Worm (Caenorhabditis elegans): ENCODE data around the gene ptr-1.

The ptr-1 gene

ce11 chrV:9165073-9165699, 16.3 kb downstream of the ptr-1 start, which contains the start of gene col-10:
TSS of gene col-10 (minus strand) at chrV:9165307.
- TF ChIP-seq npax-4 (tag; optimal IDR thresholded peaks at IDR 0.05) (no peak), fkh-6 (tag; optimal IDR thresholded peaks at IDR 0.05) (no peak), Y22D7AL.16 (tag; optimal IDR thresholded peaks at IDR 0.05) (no peak), dmd-4 (tag; optimal IDR thresholded peaks at IDR 0.05; ENCODE audit: borderline replicate concordance) (no peak), ztf-16 (tag; optimal IDR thresholded peaks at IDR 0.05) (no peak), elt-2 (tag; optimal IDR thresholded peaks at IDR 0.05) (no peak), hlh-13 (GFP tag; optimal IDR thresholded peaks at IDR 0.05) (no peak)

- TF ChIP-seq ceh-19 (GFP tag; optimal IDR thresholded peaks at IDR 0.05) (no peak), ceh-45 (GFP tag; IDR thresholded peaks at IDR 0.05) (no peak), elt-4 (tag; optimal IDR thresholded peaks at IDR 0.05) (no peak), K09A11.1 (tag; optimal IDR thresholded peaks at IDR 0.05; ENCODE audit: insufficient read depth) (no peak), ceh-24 (tag; optimal IDR thresholded peaks at IDR 0.05) (no peak), syd-9 (tag; optimal IDR thresholded peaks at IDR 0.05) (no peak), odd-2 (tag; optimal IDR thresholded peaks at IDR 0.05) (no peak), dve-1 (tag; optimal IDR thresholded peaks at IDR 0.05) (no peak), ztf-16 (tag; optimal IDR thresholded peaks at IDR 0.05) (no peak), ceh-18 (tag; optimal IDR thresholded peaks at IDR 0.05) (no peak), dmd-4 (tag; optimal IDR thresholded peaks at IDR 0.05; ENCODE audit: borderline replicate concordance) (no peak), ref-2 (tag; optimal IDR thresholded peaks at IDR 0.05) (no peak), gmeb-2 (tag; optimal IDR thresholded peaks at IDR 0.05) (no peak)
Observed at ce11 chrV:9163897-9164296, 17.6 kb downstream of the ptr-1 start.

- TF ChIP-seq unc-42 (tag; optimal IDR thresholded peaks at IDR 0.05) (no peak), fax-1 (tag; optimal IDR thresholded peaks at IDR 0.05) (no peak), ref-2 (tag; optimal IDR thresholded peaks at IDR 0.05) (no peak), dmd-4 (tag; optimal IDR thresholded peaks at IDR 0.05; ENCODE audit: borderline replicate concordance) (no peak), ceh-2 (tag; optimal IDR thresholded peaks at IDR 0.05) (no peak), pag-3 (tag; optimal IDR thresholded peaks at IDR 0.05; ENCODE audit: borderline replicate concordance) (no peak), pqm-1 (tag; optimal IDR thresholded peaks at IDR 0.05) (no peak), ztf-16 (tag; optimal IDR thresholded peaks at IDR 0.05) (no peak), nhr-232 (tag; optimal IDR thresholded peaks at IDR 0.05) (no peak), ceh-14 (tag; optimal IDR thresholded peaks at IDR 0.05) (no peak), lim-6 (tag; optimal IDR thresholded peaks at IDR 0.05) (no peak), ceh-6 (GFP tag; optimal IDR thresholded peaks at IDR 0.05) (no peak), syd-9 (tag; optimal IDR thresholded peaks at IDR 0.05) (no peak), hlh-30 (tag; optimal IDR thresholded peaks at IDR 0.05; ENCODE audit: insufficient read depth) (no peak), hlh-6 (tag; optimal IDR thresholded peaks at IDR 0.05) (no peak), nfya-1 (tag; optimal IDR thresholded peaks at IDR 0.05) (no peak), ttx-3 (tag; optimal IDR thresholded peaks at IDR 0.05) (no peak), ceh-45 (GFP tag; IDR thresholded peaks at IDR 0.05) (no peak), sdc-2 (tag; optimal IDR thresholded peaks at IDR 0.05) (no peak)
Observed at ce11 chrV:9162955-9163468, 18.5 kb downstream of the ptr-1 start, which contains the start of gene col-145. TSS of gene col-145 (minus strand) at chrV:9163005.

ce11 chrV:9162118-9162729, 19.3 kb downstream of the ptr-1 start:
- TF ChIP-seq C08G9.2 (tag; optimal IDR thresholded peaks at IDR 0.05) (no peak), ceh-9 (tag; optimal IDR thresholded peaks at IDR 0.05) (no peak), fax-1 (tag; optimal IDR thresholded peaks at IDR 0.05) (no peak), che-1 (tag; optimal IDR thresholded peaks at IDR 0.05) (no peak), ceh-30 (tag; optimal IDR thresholded peaks at IDR 0.05) (no peak), elt-4 (tag; optimal IDR thresholded peaks at IDR 0.05) (no peak), ztf-16 (tag; optimal IDR thresholded peaks at IDR 0.05) (no peak), elt-2 (tag; optimal IDR thresholded peaks at IDR 0.05) (no peak), K09A11.1 (tag; optimal IDR thresholded peaks at IDR 0.05; ENCODE audit: insufficient read depth) (no peak), dmd-4 (tag; optimal IDR thresholded peaks at IDR 0.05; ENCODE audit: borderline replicate concordance) (no peak), unc-86 (tag; optimal IDR thresholded peaks at IDR 0.05) (no peak), pat-9 (tag; optimal IDR thresholded peaks at IDR 0.05) (no peak), F13H6.1 (tag; optimal IDR thresholded peaks at IDR 0.05) (no peak), sox-4 (tag; optimal IDR thresholded peaks at IDR 0.05) (no peak), pros-1 (tag; optimal IDR thresholded peaks at IDR 0.05) (no peak), dve-1 (tag; optimal IDR thresholded peaks at IDR 0.05) (no peak), hlh-30 (tag; optimal IDR thresholded peaks at IDR 0.05; ENCODE audit: insufficient read depth) (no peak)
